Fruit fly (Drosophila melanogaster): ENCODE results near the gene CG9951.

CG9951 gene

dm6 chr3L:16854387-16855033, 8.5 kb upstream of the CG9951 start (continued):
- TF ChIP-seq emc (GFP tag; optimal IDR thresholded peaks at IDR 0.05) (no peak), her (GFP tag; optimal IDR thresholded peaks at IDR 0.05) (no peak), B-H2 (GFP tag; optimal IDR thresholded peaks at IDR 0.05) (no peak), fu2 (GFP tag; optimal IDR thresholded peaks at IDR 0.05) (no peak), TFAM (GFP tag; optimal IDR thresholded peaks at IDR 0.05) (no peak), CG8944 (GFP tag; optimal IDR thresholded peaks at IDR 0.05) (no peak), mirr (GFP tag; optimal IDR thresholded peaks at IDR 0.05) (no peak), CG4707 (GFP tag; optimal IDR thresholded peaks at IDR 0.05) (no peak), zf30C (GFP tag; optimal IDR thresholded peaks at IDR 0.05) (no peak), CG34422 (GFP tag; IDR thresholded peaks at IDR 0.05) (no peak), CG17912 (GFP tag; optimal IDR thresholded peaks at IDR 0.05) (no peak), HHEX (GFP tag; optimal IDR thresholded peaks at IDR 0.05) (no peak), MTF-1 (GFP tag; optimal IDR thresholded peaks at IDR 0.05; ENCODE audit: borderline replicate concordance) (no peak), sob (GFP tag; IDR thresholded peaks at IDR 0.05) (0 out of 2 replicates have a peak, but pooled peaks have one; percentile 34), fd96Cb (tag; optimal IDR thresholded peaks at IDR 0.05) (no peak), CG12104 (GFP tag; optimal IDR thresholded peaks at IDR 0.05) (no peak), prd (optimal IDR thresholded peaks at IDR 0.05) (no peak), prd (GFP tag; IDR thresholded peaks at IDR 0.05) (no peak), CG32767 (GFP tag; IDR thresholded peaks at IDR 0.05) (no peak), Elba2 (GFP tag; optimal IDR thresholded peaks at IDR 0.05) (no peak), nom (GFP tag; optimal IDR thresholded peaks at IDR 0.05) (peak; percentile 77), chinmo (GFP tag; IDR thresholded peaks at IDR 0.05; ENCODE audit: partially characterized antibody) (0 out of 4 replicates have a peak, but pooled peaks have one; percentile 7), CG2129 (GFP tag; IDR thresholded peaks at IDR 0.05; ENCODE audit: partially characterized antibody) (no peak), CG32532 (GFP tag; IDR thresholded peaks at IDR 0.05) (no peak), Rx (GFP tag; IDR thresholded peaks at IDR 0.05) (no peak), Mrtf (GFP tag; IDR thresholded peaks at IDR 0.05) (no peak), CG3163 (GFP tag; optimal IDR thresholded peaks at IDR 0.05) (no peak), hth (optimal IDR thresholded peaks at IDR 0.05) (no peak), CG6791 (GFP tag; IDR thresholded peaks at IDR 0.05; ENCODE audit: partially characterized antibody) (no peak), CG31224 (GFP tag; IDR thresholded peaks at IDR 0.05) (no peak), otp (GFP tag; IDR thresholded peaks at IDR 0.05) (no peak), CG6175 (GFP tag; IDR thresholded peaks at IDR 0.05) (no peak), tap (tag; optimal IDR thresholded peaks at IDR 0.05) (no peak), CG1792 (GFP tag; optimal IDR thresholded peaks at IDR 0.05) (no peak), Dll (GFP tag; IDR thresholded peaks at IDR 0.05; ENCODE audit: partially characterized antibody) (no peak), CG11723 (GFP tag; optimal IDR thresholded peaks at IDR 0.05) (no peak), CG9215 (GFP tag; IDR thresholded peaks at IDR 0.05) (no peak), Spps (tag; optimal IDR thresholded peaks at IDR 0.05) (no peak)

- TF ChIP-seq crol (GFP tag; IDR thresholded peaks at IDR 0.05) (no peak), kah (GFP tag; optimal IDR thresholded peaks at IDR 0.05) (no peak), CG2116 (GFP tag; optimal IDR thresholded peaks at IDR 0.05) (no peak), crp (GFP tag; optimal IDR thresholded peaks at IDR 0.05) (no peak), CG2678 (tag; optimal IDR thresholded peaks at IDR 0.05) (no peak), sug (tag; optimal IDR thresholded peaks at IDR 0.05) (peak; percentile 24), CG32532 (GFP tag; IDR thresholded peaks at IDR 0.05) (no peak), Kr (GFP tag; optimal IDR thresholded peaks at IDR 0.05) (no peak), ara (GFP tag; IDR thresholded peaks at IDR 0.05) (no peak), Trl (optimal IDR thresholded peaks at IDR 0.05) (no peak), Trl (GFP tag; optimal IDR thresholded peaks at IDR 0.05) (no peak), CG42726 (GFP tag; IDR thresholded peaks at IDR 0.05; ENCODE audit: partially characterized antibody) (no peak), gcm (GFP tag; optimal IDR thresholded peaks at IDR 0.05) (no peak), mam (GFP tag; optimal IDR thresholded peaks at IDR 0.05) (no peak), fd96Cb (tag; optimal IDR thresholded peaks at IDR 0.05) (no peak), kni (GFP tag; optimal IDR thresholded peaks at IDR 0.05) (peak; percentile 48), btn (GFP tag; optimal IDR thresholded peaks at IDR 0.05) (no peak)
These were observed 7.7 kb upstream of the CG9951 start for dm6 chr3L:16855287-16855686.

Data from whole organism, embryonic.